Fruit fly (Drosophila melanogaster): ENCODE results near the gene CG33060.

dm6 chr3L:16359219-16359748 is 28.4 kb downstream of the CG33060 start, which contains the start of gene ringer:
- TF ChIP-seq dl (GFP tag; optimal IDR thresholded peaks at IDR 0.05; ENCODE audit: insufficient read depth in 1 of 2, partially characterized antibody in 2 of 2) (no peak), Hnf4 (GFP tag; optimal IDR thresholded peaks at IDR 0.05) (no peak), Abd-B (GFP tag; optimal IDR thresholded peaks at IDR 0.05) (no peak), lola (GFP tag; optimal IDR thresholded peaks at IDR 0.05) (no peak), Mio (GFP tag; optimal IDR thresholded peaks at IDR 0.05) (no peak), Sp1 (GFP tag; optimal IDR thresholded peaks at IDR 0.05) (no peak)

Data from whole organism, wandering third instar larva.